Worm (Caenorhabditis elegans) whole organism, L4 larva: Measurements from ENCODE around the gene frpr-21.
A peak's percentile ranks its signal among the peaks of the same experiment; 100 is the strongest.

Source experiments
- D1046.2 ChIP-seq: fragments of 200-800 bp; sonication (Bioruptor generic); IDR thresholded peaks from 2 replicates; pipeline ENCODE4 v1.3.6; 2022; ENCODE audit warnings: missing genetic modification characterization, missing compliant biosample characterization
- F10B5.3 ChIP-seq: sonication (generic microtip); optimal IDR thresholded peaks from 2 replicates; lab custom pipeline; 2016; ENCODE audit warnings: mild to moderate bottlenecking, missing genetic modification characterization, missing compliant biosample characterization
- F49E8.2 ChIP-seq: sonication (generic microtip); optimal IDR thresholded peaks from 2 replicates; lab custom pipeline; 2016; ENCODE audit warnings: missing compliant biosample characterization, mild to moderate bottlenecking, missing genetic modification characterization, borderline replicate concordance
- T20F7.1 ChIP-seq: fragments of 200-800 bp; sonication (Bioruptor generic); optimal IDR thresholded peaks from 2 replicates; lab custom pipeline; 2018; ENCODE audit warnings: mild to moderate bottlenecking, missing genetic modification characterization, missing compliant biosample characterization
- T26A8.4 ChIP-seq: fragments of 200-800 bp; sonication (Bioruptor generic); IDR thresholded peaks from 2 replicates; pipeline ENCODE4 v1.3.6; 2022; ENCODE audit warnings: missing genetic modification characterization, missing compliant biosample characterization
- Y105C5A.15 ChIP-seq: fragments of 200-800 bp; sonication (Bioruptor generic); IDR thresholded peaks from 2 replicates; pipeline ENCODE4 v1.3.6; 2022; ENCODE audit warnings: missing genetic modification characterization, missing compliant biosample characterization
- Y5F2A.4 ChIP-seq: fragments of 200-800 bp; sonication (Bioruptor generic); optimal IDR thresholded peaks from 2 replicates; lab custom pipeline; 2018; ENCODE audit warnings: mild to moderate bottlenecking, missing genetic modification characterization, missing compliant biosample characterization
- ZK546.5 ChIP-seq, 2 experiments: sonication (generic microtip); optimal IDR thresholded peaks; 2 replicates each; lab custom pipeline; 2017; ENCODE audit warnings: missing biosample characterization in 2 of 2, missing genetic modification characterization in 2 of 2
- aha-1 ChIP-seq: fragments of 150-350 bp; peaks from one replicate; lab custom pipeline; 2014; ENCODE audit warnings: missing biosample characterization, missing genetic modification characterization
- attf-4 ChIP-seq: sonication (generic microtip); optimal IDR thresholded peaks from 3 replicates; lab custom pipeline; 2017; ENCODE audit warnings: missing biosample characterization, missing genetic modification characterization
- ceh-20 ChIP-seq: fragments of 200-800 bp; sonication (Bioruptor generic); IDR thresholded peaks from 2 replicates; pipeline ENCODE4 v1.3.6; 2022; ENCODE audit warnings: missing genetic modification reagents, missing genetic modification characterization, missing compliant biosample characterization
- ceh-28 ChIP-seq: fragments of 150-350 bp; optimal IDR thresholded peaks from 2 replicates; lab custom pipeline; 2014; ENCODE audit warnings: missing biosample characterization, missing genetic modification reagents, missing genetic modification characterization
- ceh-32 ChIP-seq: sonication (generic microtip); optimal IDR thresholded peaks from 2 replicates; lab custom pipeline; 2016; ENCODE audit warnings: mild to moderate bottlenecking, missing genetic modification characterization, missing compliant biosample characterization; ENCODE audit not compliant: poor library complexity
- ceh-82 ChIP-seq: sonication (generic microtip); optimal IDR thresholded peaks from 2 replicates; lab custom pipeline; 2017; ENCODE audit warnings: missing biosample characterization, missing genetic modification characterization
- daf-16 ChIP-seq, 3 experiments: sonication (generic microtip); optimal IDR thresholded peaks; 2 replicates each; lab custom pipeline; 2016 to 2017; ENCODE audit warnings: missing genetic modification characterization in 3 of 3, missing genetic modification reagents in 3 of 3, mild to moderate bottlenecking in 2 of 3, missing compliant biosample characterization in 2 of 3, missing biosample characterization in 1 of 3, moderate library complexity in 1 of 3
- dmd-8 ChIP-seq: fragments of 200-800 bp; sonication (Bioruptor generic); IDR thresholded peaks from 2 replicates; pipeline ENCODE4 v1.3.6; 2022; ENCODE audit warnings: missing genetic modification characterization, missing compliant biosample characterization
- dmd-9 ChIP-seq: fragments of 200-800 bp; sonication (Bioruptor generic); IDR thresholded peaks from 2 replicates; pipeline ENCODE4 v1.3.6; 2022; ENCODE audit warnings: missing genetic modification reagents, missing genetic modification characterization, missing compliant biosample characterization
- dve-1 ChIP-seq: sonication (generic microtip); optimal IDR thresholded peaks from 2 replicates; lab custom pipeline; 2017; ENCODE audit warnings: antibody characterized with exemption, mild to moderate bottlenecking, missing genetic modification characterization, missing compliant biosample characterization; ENCODE audit not compliant: insufficient read depth
- egl-43 ChIP-seq: fragments of 200-800 bp; sonication (Bioruptor generic); IDR thresholded peaks from 2 replicates; pipeline ENCODE4 v1.3.6; 2022; ENCODE audit warnings: missing genetic modification reagents, missing genetic modification characterization, missing compliant biosample characterization
- hif-1 ChIP-seq, 2 experiments: sonication (generic microtip); optimal IDR thresholded peaks; 2 replicates each; lab custom pipeline; 2016 to 2017; ENCODE audit warnings: missing compliant biosample characterization in 2 of 2, missing genetic modification characterization in 2 of 2, missing genetic modification reagents in 2 of 2, missing genotype in 2 of 2, mild to moderate bottlenecking in 1 of 2
- hlh-11 ChIP-seq: fragments of 200-800 bp; sonication (Bioruptor generic); optimal IDR thresholded peaks from 2 replicates; lab custom pipeline; 2018; ENCODE audit warnings: mild to moderate bottlenecking, missing genetic modification characterization, missing compliant biosample characterization
- hmg-1.1 ChIP-seq: fragments of 200-800 bp; sonication (Bioruptor generic); IDR thresholded peaks from 2 replicates; pipeline ENCODE4 v1.3.6; 2022; ENCODE audit warnings: missing genetic modification reagents, missing genetic modification characterization, missing compliant biosample characterization
- jun-1 ChIP-seq: fragments of 150-350 bp; optimal IDR thresholded peaks from 2 replicates; lab custom pipeline; 2014; ENCODE audit warnings: missing biosample characterization, missing genetic modification reagents, missing genetic modification characterization
- lim-7 ChIP-seq: fragments of 200-800 bp; sonication (Bioruptor generic); IDR thresholded peaks from 2 replicates; pipeline ENCODE4 v1.3.6; 2022; ENCODE audit warnings: missing genetic modification characterization, missing compliant biosample characterization
- lin-13 ChIP-seq: fragments of 150-350 bp; optimal IDR thresholded peaks from 2 replicates; lab custom pipeline; 2014; ENCODE audit warnings: missing biosample characterization, missing genetic modification reagents, missing genetic modification characterization
- lin-39 ChIP-seq: fragments of 150-350 bp; optimal IDR thresholded peaks from 2 replicates; lab custom pipeline; 2014; ENCODE audit warnings: missing biosample characterization, missing genetic modification reagents, missing genetic modification characterization
- madf-9 ChIP-seq: fragments of 200-800 bp; sonication (Bioruptor generic); conservative IDR thresholded peaks from 2 replicates; pipeline ENCODE4 v1.3.6; 2022; ENCODE audit warnings: missing genetic modification reagents, missing genetic modification characterization, missing compliant biosample characterization
- mdl-1 ChIP-seq, 2 experiments: fragments of 150-350 bp in 1 of 2; sonication (generic microtip) in 1 of 2; optimal IDR thresholded peaks; 2 replicates each; lab custom pipeline; 2014 to 2017; ENCODE audit warnings: missing biosample characterization in 2 of 2, missing genetic modification characterization in 2 of 2
- nhr-10 ChIP-seq: fragments of 150-350 bp; optimal IDR thresholded peaks from 2 replicates; lab custom pipeline; 2014; ENCODE audit warnings: missing biosample characterization, missing genetic modification characterization
- nhr-102 ChIP-seq: sonication (generic microtip); optimal IDR thresholded peaks from 2 replicates; lab custom pipeline; 2016; ENCODE audit warnings: mild to moderate bottlenecking, missing genetic modification characterization, moderate library complexity, missing compliant biosample characterization
- nhr-237 ChIP-seq: sonication (generic microtip); optimal IDR thresholded peaks from 2 replicates; lab custom pipeline; 2017; ENCODE audit warnings: missing biosample characterization, missing genetic modification characterization
- nhr-28 ChIP-seq: fragments of 150-350 bp; optimal IDR thresholded peaks from 2 replicates; lab custom pipeline; 2014; ENCODE audit warnings: missing biosample characterization, missing genetic modification characterization
- nhr-42 ChIP-seq: fragments of 200-800 bp; sonication (Bioruptor generic); IDR thresholded peaks from 2 replicates; pipeline ENCODE4 v1.3.6; 2022; ENCODE audit warnings: missing genetic modification characterization, missing compliant biosample characterization
- nhr-48 ChIP-seq: sonication (generic microtip); optimal IDR thresholded peaks from 2 replicates; lab custom pipeline; 2016; ENCODE audit warnings: mild to moderate bottlenecking, missing genetic modification characterization, missing compliant biosample characterization
- nhr-6 ChIP-seq: fragments of 150-350 bp; optimal IDR thresholded peaks from 2 replicates; lab custom pipeline; 2014; ENCODE audit warnings: missing biosample characterization, missing genetic modification characterization
- nhr-76 ChIP-seq: fragments of 150-350 bp; optimal IDR thresholded peaks from 2 replicates; lab custom pipeline; 2014; ENCODE audit warnings: missing biosample characterization, missing genetic modification characterization
- pha-4 ChIP-seq, 2 experiments: fragments of 150-350 bp in 1 of 2; fragments of 200-800 bp in 1 of 2; sonication (Bioruptor generic) in 1 of 2; IDR thresholded peaks in 1 of 2; optimal IDR thresholded peaks in 1 of 2; 2 replicates each; pipeline versions ENCODE4 v1.3.6 to Lab custom; 2014 to 2022; ENCODE audit warnings: missing genetic modification characterization in 2 of 2, missing genetic modification reagents in 2 of 2, missing biosample characterization in 1 of 2, missing compliant biosample characterization in 1 of 2
- php-3 ChIP-seq: fragments of 200-800 bp; sonication (Bioruptor generic); IDR thresholded peaks from 2 replicates; pipeline ENCODE4 v1.3.6; 2022; ENCODE audit warnings: missing genetic modification reagents, missing genetic modification characterization, missing compliant biosample characterization
- pqm-1 ChIP-seq: sonication (generic microtip); optimal IDR thresholded peaks from 2 replicates; lab custom pipeline; 2017; ENCODE audit warnings: missing biosample characterization, missing genetic modification characterization
- sdz-12 ChIP-seq: fragments of 200-800 bp; sonication (Bioruptor generic); optimal IDR thresholded peaks from 2 replicates; lab custom pipeline; 2018; ENCODE audit warnings: mild to moderate bottlenecking, missing genetic modification characterization, missing compliant biosample characterization
- snpc-1.2 ChIP-seq: fragments of 200-800 bp; sonication (Bioruptor generic); IDR thresholded peaks from 2 replicates; pipeline ENCODE4 v1.3.6; 2022; ENCODE audit warnings: missing genetic modification reagents, missing genetic modification characterization, missing compliant biosample characterization
- spr-1 ChIP-seq: sonication (generic microtip); optimal IDR thresholded peaks from 2 replicates; lab custom pipeline; 2016; ENCODE audit warnings: mild to moderate bottlenecking, missing genetic modification characterization, missing compliant biosample characterization
- tra-1 ChIP-seq: fragments of 200-800 bp; sonication (Bioruptor generic); IDR thresholded peaks from 2 replicates; pipeline ENCODE4 v1.3.6; 2022; ENCODE audit warnings: missing genetic modification reagents, missing genetic modification characterization, missing compliant biosample characterization
- unc-39 ChIP-seq: sonication (generic microtip); optimal IDR thresholded peaks from 2 replicates; lab custom pipeline; 2017; ENCODE audit warnings: missing biosample characterization, missing genetic modification characterization
- unc-62 ChIP-seq, 3 experiments: fragments of 150-350 bp in 1 of 3; sonication (generic microtip); optimal IDR thresholded peaks in 2 of 3; peaks in 1 of 3; 1 replicate in 1 of 3; 2 replicates in 2 of 3; lab custom pipeline; 2014 to 2017; ENCODE audit warnings: missing biosample characterization in 3 of 3, missing genetic modification characterization in 3 of 3, missing genetic modification reagents in 3 of 3, missing genotype in 1 of 3
- vab-7 ChIP-seq: fragments of 200-800 bp; sonication (Bioruptor generic); IDR thresholded peaks from 2 replicates; pipeline ENCODE4 v1.3.6; 2022; ENCODE audit warnings: missing genetic modification reagents, missing genetic modification characterization, missing compliant biosample characterization
- zfp-2 ChIP-seq: sonication (generic microtip); optimal IDR thresholded peaks from 2 replicates; lab custom pipeline; 2016; ENCODE audit warnings: mild to moderate bottlenecking, missing genetic modification characterization, missing compliant biosample characterization
- zip-2 ChIP-seq: fragments of 150-350 bp; optimal IDR thresholded peaks from 2 replicates; lab custom pipeline; 2014; ENCODE audit warnings: missing biosample characterization, missing genetic modification characterization
- ztf-11 ChIP-seq: fragments of 150-350 bp; optimal IDR thresholded peaks from 2 replicates; lab custom pipeline; 2014; ENCODE audit warnings: missing biosample characterization, missing genetic modification characterization
- ztf-7 ChIP-seq: fragments of 150-350 bp; optimal IDR thresholded peaks from 2 replicates; lab custom pipeline; 2014; ENCODE audit warnings: missing biosample characterization, missing genetic modification characterization

Gene frpr-21

DNA sequence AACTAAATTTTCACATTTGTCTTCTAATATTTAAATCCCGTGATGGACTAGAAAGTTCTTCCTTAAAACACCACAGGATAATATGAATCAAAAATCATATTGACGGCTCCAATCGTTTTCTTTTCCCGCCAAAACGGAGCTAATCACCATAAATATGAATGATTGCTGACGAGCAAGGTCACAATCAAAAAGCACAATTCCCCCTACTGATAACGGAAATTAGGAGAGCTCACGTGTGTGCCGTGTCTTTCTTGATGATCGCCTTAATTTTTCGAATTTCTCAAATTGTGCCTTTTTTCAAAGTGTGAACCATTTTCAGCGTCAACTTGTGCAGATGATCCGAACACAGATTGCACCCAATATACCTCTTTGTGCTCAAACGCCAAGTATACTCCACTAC is 22.1 kb upstream of the frpr-21 start (continued):
- TF ChIP-seq ceh-28 (tag; lab: Kevin White, UChicago): no peak
- no peak for TF ChIP-seq lin-39
- no peak for TF ChIP-seq hmg-1.1
- TF ChIP-seq ceh-82 (tag; lab: Kevin White, UChicago): no peak
- TF ChIP-seq hif-1 (tag; optimal IDR thresholded peaks at IDR 0.05; lab: Kevin White, UChicago): no peak
- no peak for TF ChIP-seq ztf-11 (tag; lab: Kevin White, UChicago)
- TF ChIP-seq dve-1 (tag; lab: Kevin White, UChicago): peak; percentile 51
- no peak for TF ChIP-seq unc-39 (tag; lab: Kevin White, UChicago)
- TF ChIP-seq Y5F2A.4 (GFP tag; lab: Kevin White, UChicago): no peak
- peak; percentile 42 for TF ChIP-seq pqm-1 (tag; lab: Kevin White, UChicago)
- TF ChIP-seq nhr-102 (tag; lab: Kevin White, UChicago): no peak
- no peak for TF ChIP-seq T20F7.1 (GFP tag; lab: Kevin White, UChicago)
- TF ChIP-seq F10B5.3: no peak
- no peak for TF ChIP-seq Y105C5A.15 (GFP tag; lab: Robert Waterston, UW)
- no peak for TF ChIP-seq spr-1 (tag; lab: Kevin White, UChicago)
- TF ChIP-seq T26A8.4: no peak
- no peak for TF ChIP-seq php-3 (GFP tag; lab: Robert Waterston, UW)
- TF ChIP-seq lin-13 (GFP tag; lab: Kevin White, UChicago): no peak
- no peak for TF ChIP-seq vab-7 (GFP tag; lab: Robert Waterston, UW)
- no peak for TF ChIP-seq lim-7
- TF ChIP-seq mdl-1 (tag; optimal IDR thresholded peaks at IDR 0.05; lab: Kevin White, UChicago): peak in 1 of 2 experiments; percentile 19
- no peak for TF ChIP-seq dmd-9 (GFP tag; lab: Robert Waterston, UW)
- no peak for TF ChIP-seq ceh-32 (tag; lab: Kevin White, UChicago)
- TF ChIP-seq egl-43 (GFP tag; lab: Robert Waterston, UW): no peak
- TF ChIP-seq sdz-12 (GFP tag; lab: Kevin White, UChicago): no peak
- no peak for TF ChIP-seq zfp-2
- peak; percentile 62 for TF ChIP-seq nhr-28
- no peak for TF ChIP-seq pha-4 (GFP tag; IDR thresholded peaks at IDR 0.05; lab: Robert Waterston, UW)
- no peak for TF ChIP-seq pha-4 (tag; optimal IDR thresholded peaks at IDR 0.05; lab: Kevin White, UChicago)
- no peak for TF ChIP-seq aha-1 (tag; lab: Kevin White, UChicago)
- no peak for TF ChIP-seq ceh-20 (GFP tag; lab: Robert Waterston, UW)
- TF ChIP-seq madf-9 (GFP tag; lab: Robert Waterston, UW): no peak
- no peak for TF ChIP-seq nhr-76 (tag; lab: Kevin White, UChicago)
- TF ChIP-seq daf-16 (GFP tag; optimal IDR thresholded peaks at IDR 0.05; lab: Kevin White, UChicago): no peak
- peak; percentile 46 for TF ChIP-seq daf-16 (tag; optimal IDR thresholded peaks at IDR 0.05; lab: Kevin White, UChicago)
- no peak for TF ChIP-seq nhr-237
- no peak for TF ChIP-seq D1046.2 (GFP tag; lab: Robert Waterston, UW)
- TF ChIP-seq attf-4: no peak
- TF ChIP-seq F49E8.2: no peak
- TF ChIP-seq unc-62 (GFP tag; optimal IDR thresholded peaks at IDR 0.05 in 1 of 2; lab: Kevin White, UChicago): no peak
- TF ChIP-seq unc-62 (tag; optimal IDR thresholded peaks at IDR 0.05; lab: Kevin White, UChicago): no peak
- no peak for TF ChIP-seq tra-1 (GFP tag; lab: Robert Waterston, UW)
- TF ChIP-seq dmd-8: no peak
- TF ChIP-seq ZK546.5 (tag; optimal IDR thresholded peaks at IDR 0.05; lab: Kevin White, UChicago): no peak
- no peak for TF ChIP-seq nhr-6 (tag; lab: Kevin White, UChicago)
- no peak for TF ChIP-seq jun-1 (tag; lab: Kevin White, UChicago)
- no peak for TF ChIP-seq snpc-1.2 (GFP tag; lab: Robert Waterston, UW)
- no peak for TF ChIP-seq zip-2
- no peak for TF ChIP-seq nhr-10 (tag; lab: Kevin White, UChicago)
- no peak for TF ChIP-seq nhr-48 (tag; lab: Kevin White, UChicago)
- peak; percentile 56 for TF ChIP-seq hlh-11
- no peak for TF ChIP-seq ztf-7 (tag; lab: Kevin White, UChicago)
- no peak for TF ChIP-seq nhr-42
